Worm (Caenorhabditis elegans): ENCODE measurements around the gene srh-92.

srh-92 gene

DNA sequence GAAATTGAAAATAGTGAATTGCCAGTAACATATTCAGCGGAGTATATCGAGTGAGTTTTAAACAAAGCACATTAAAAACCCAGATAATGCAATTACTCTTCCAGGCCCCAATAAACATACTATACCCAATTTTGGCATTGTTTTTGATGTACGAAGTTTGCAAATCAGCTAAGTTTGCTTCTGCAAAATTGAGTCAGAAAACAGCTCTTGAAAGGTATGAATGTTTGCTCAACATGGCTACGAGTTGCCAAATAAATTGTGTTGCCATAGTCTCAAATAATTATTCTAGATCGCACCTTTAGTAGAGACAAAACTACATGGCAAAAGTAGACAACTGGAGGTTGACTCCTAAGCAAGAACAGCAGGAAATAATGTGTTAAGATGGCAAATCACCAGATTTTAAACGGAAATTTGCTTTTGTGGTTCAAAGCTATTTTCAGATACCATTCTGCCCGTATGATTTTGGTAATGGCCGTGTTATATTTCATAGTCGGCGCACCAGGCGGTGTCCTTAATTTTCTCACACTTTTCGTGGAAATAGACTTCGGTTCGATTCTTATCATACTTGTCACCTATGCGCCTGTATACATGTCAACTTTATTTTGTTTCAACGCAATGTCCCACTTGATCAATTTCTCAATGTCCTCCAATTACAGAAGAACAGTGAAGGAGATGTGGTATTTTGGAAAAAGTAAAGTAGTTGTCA lies 28.2 kb downstream of the srh-92 start (continued):
- TF ChIP-seq lir-3 (tag; optimal IDR thresholded peaks at IDR 0.05; ENCODE audit: poor library complexity) (peak; percentile 21), ets-5 (GFP tag; IDR thresholded peaks at IDR 0.05) (no peak), C16A3.4 (tag; optimal IDR thresholded peaks at IDR 0.05) (no peak), nhr-90 (tag; optimal IDR thresholded peaks at IDR 0.05; ENCODE audit: poor library complexity) (peak; percentile 24), unc-98 (GFP tag; IDR thresholded peaks at IDR 0.05) (no peak), unc-86 (tag; optimal IDR thresholded peaks at IDR 0.05) (no peak), elt-2 (tag; optimal IDR thresholded peaks at IDR 0.05) (peak; percentile 5), ceh-88 (GFP tag; IDR thresholded peaks at IDR 0.05) (0 out of 2 replicates have a peak, but pooled peaks have one; percentile 10), elt-3 (tag; optimal IDR thresholded peaks at IDR 0.05) (peak in 1 of 6 experiments; percentile 35), ceh-63 (GFP tag; optimal IDR thresholded peaks at IDR 0.05) (no peak), lsy-2 (tag; optimal IDR thresholded peaks at IDR 0.05) (no peak), nhr-11 (tag; optimal IDR thresholded peaks at IDR 0.05) (no peak), ztf-4 (tag; optimal IDR thresholded peaks at IDR 0.05) (no peak), hlh-4 (tag; optimal IDR thresholded peaks at IDR 0.05) (no peak), ama-1 (optimal IDR thresholded peaks at IDR 0.05) (peak; percentile 52), nhr-12 (tag; optimal IDR thresholded peaks at IDR 0.05) (no peak), C04F5.9 (tag; optimal IDR thresholded peaks at IDR 0.05) (no peak), lin-15B (tag; optimal IDR thresholded peaks at IDR 0.05) (no peak), vab-15 (tag; optimal IDR thresholded peaks at IDR 0.05) (no peak), Y116A8C.19 (tag; optimal IDR thresholded peaks at IDR 0.05; ENCODE audit: borderline replicate concordance) (no peak), nhr-76 (tag; optimal IDR thresholded peaks at IDR 0.05) (no peak), tlp-1 (tag; optimal IDR thresholded peaks at IDR 0.05) (no peak), fos-1 (tag; optimal IDR thresholded peaks at IDR 0.05) (no peak), lin-13 (GFP tag; optimal IDR thresholded peaks at IDR 0.05) (no peak), ceh-90 (tag; optimal IDR thresholded peaks at IDR 0.05) (no peak), nhr-85 (tag) (peak; percentile 53), nhr-19 (GFP tag; conservative IDR thresholded peaks at IDR 0.05) (no peak), lin-14 (GFP tag; optimal IDR thresholded peaks at IDR 0.05) (no peak), pag-3 (tag; optimal IDR thresholded peaks at IDR 0.05; ENCODE audit: borderline replicate concordance, insufficient read depth) (no peak), mdl-1 (tag; optimal IDR thresholded peaks at IDR 0.05) (no peak)

- peak; percentile 33 for TF ChIP-seq fkh-8 (tag; optimal IDR thresholded peaks at IDR 0.05)
- TF ChIP-seq nhr-11 (tag; optimal IDR thresholded peaks at IDR 0.05): peak; percentile 30
- TF ChIP-seq irx-1 (tag; optimal IDR thresholded peaks at IDR 0.05): no peak
Measured at ce11 chrV:7431016-7431415, 29.8 kb downstream of the srh-92 start, which contains the start of gene srw-71. Gene srw-71, minus strand, starts transcription at chrV:7431116.

DNA sequence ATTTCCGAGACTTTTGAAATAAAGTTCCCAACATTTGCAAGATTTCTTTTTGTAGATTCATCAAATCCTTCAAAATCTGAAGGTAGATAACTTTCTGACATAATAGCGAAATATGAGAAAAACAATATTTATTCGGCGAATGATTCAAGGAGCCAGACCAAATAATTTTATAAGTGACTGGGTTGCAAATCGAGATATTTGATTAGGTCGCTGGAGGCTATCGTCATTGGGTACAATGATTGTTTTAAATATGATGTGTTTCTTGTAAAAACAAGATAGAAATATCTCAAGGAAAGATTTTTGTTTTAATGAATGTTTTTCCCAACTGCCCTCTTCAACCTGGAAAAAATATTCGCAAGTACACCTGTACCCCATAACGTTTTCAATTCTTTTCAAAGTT lies 31.9 kb downstream of the srh-92 start, which contains the start of gene srw-69:
TSS of gene srw-69 (minus strand) at position 101 of the 400 bp plus-strand sequence.
- TF ChIP-seq lin-35 (GFP tag; optimal IDR thresholded peaks at IDR 0.05): no peak
- no peak for TF ChIP-seq mdl-1 (tag; optimal IDR thresholded peaks at IDR 0.05)
- TF ChIP-seq lir-3 (tag; optimal IDR thresholded peaks at IDR 0.05; ENCODE audit: poor library complexity): no peak
- no peak for TF ChIP-seq sox-4 (tag; optimal IDR thresholded peaks at IDR 0.05)
- TF ChIP-seq dsc-1 (tag; optimal IDR thresholded peaks at IDR 0.05): no peak
- no peak for TF ChIP-seq ceh-90 (tag; optimal IDR thresholded peaks at IDR 0.05)
- TF ChIP-seq ces-1 (GFP tag; optimal IDR thresholded peaks at IDR 0.05): no peak

DNA sequence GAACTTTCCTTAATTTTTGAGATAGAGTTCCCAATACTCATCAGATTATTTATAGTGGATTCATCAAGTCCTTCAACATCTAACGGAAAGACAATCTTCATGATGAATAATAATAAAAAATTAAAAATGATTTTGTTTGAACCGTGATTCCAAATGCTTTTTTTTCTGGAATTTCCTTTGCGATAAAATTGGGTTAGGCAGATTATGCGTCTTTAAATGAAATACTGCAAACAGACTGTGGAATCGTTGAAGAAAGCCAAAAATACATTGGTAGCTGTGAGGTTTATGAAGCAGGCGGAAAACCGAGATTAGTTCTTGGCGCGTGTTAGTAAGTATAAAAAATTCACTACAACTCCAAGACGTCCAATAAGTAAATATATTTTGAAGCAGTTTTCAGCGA lies 34.2 kb downstream of the srh-92 start, which contains the start of gene srw-68:
TSS of gene srw-68 (minus strand) at position 101 of the 400 bp plus-strand sequence.
- no peak for TF ChIP-seq vab-15 (tag; optimal IDR thresholded peaks at IDR 0.05)
- no peak for TF ChIP-seq rnt-1 (tag; optimal IDR thresholded peaks at IDR 0.05)
- TF ChIP-seq unc-130 (tag; optimal IDR thresholded peaks at IDR 0.05): no peak
- TF ChIP-seq C34B4.2 (tag; optimal IDR thresholded peaks at IDR 0.05): no peak
- no peak for TF ChIP-seq lin-35 (GFP tag; optimal IDR thresholded peaks at IDR 0.05)
- no peak for TF ChIP-seq snu-23 (GFP tag; optimal IDR thresholded peaks at IDR 0.05)
- TF ChIP-seq ets-5 (GFP tag; IDR thresholded peaks at IDR 0.05): no peak
- TF ChIP-seq zip-4 (GFP tag; optimal IDR thresholded peaks at IDR 0.05): no peak
- no peak for TF ChIP-seq hlh-4 (tag; optimal IDR thresholded peaks at IDR 0.05)
